Worm (Caenorhabditis elegans): ENCODE data around the gene T28F3.11.

DNA sequence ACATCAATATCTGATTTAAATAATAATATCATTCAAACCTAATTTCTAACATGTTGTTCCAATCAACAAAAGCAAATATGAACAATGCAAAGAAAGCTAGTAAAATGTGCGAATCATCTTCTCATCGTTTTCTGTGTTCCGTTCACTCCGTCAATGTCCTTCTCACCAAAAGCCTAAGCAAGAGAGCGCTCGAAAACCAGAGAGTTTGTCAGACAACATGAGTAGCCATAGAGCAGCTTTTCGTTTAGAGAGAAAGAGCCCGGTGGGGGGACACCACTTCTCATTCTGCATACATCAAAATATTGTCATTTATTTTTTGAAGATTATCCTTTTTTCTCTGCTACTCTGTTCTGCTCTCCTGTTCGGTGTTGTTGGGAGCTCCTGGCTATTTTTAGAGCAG lies 2.2 kb upstream of the T28F3.11 start:
- no peak for TF ChIP-seq ceh-19 (GFP tag; optimal IDR thresholded peaks at IDR 0.05)
- no peak for TF ChIP-seq pax-1 (tag; optimal IDR thresholded peaks at IDR 0.05)
- TF ChIP-seq fkh-10 (GFP tag; optimal IDR thresholded peaks at IDR 0.05): no peak
- TF ChIP-seq hlh-6 (tag; optimal IDR thresholded peaks at IDR 0.05): no peak
- TF ChIP-seq pag-3 (tag; optimal IDR thresholded peaks at IDR 0.05; ENCODE audit: borderline replicate concordance): no peak
- no peak for TF ChIP-seq ama-1 (optimal IDR thresholded peaks at IDR 0.05)
- no peak for TF ChIP-seq ceh-31 (tag; optimal IDR thresholded peaks at IDR 0.05)
- TF ChIP-seq dmd-4 (tag; optimal IDR thresholded peaks at IDR 0.05; ENCODE audit: borderline replicate concordance): no peak
- TF ChIP-seq rnt-1 (tag; optimal IDR thresholded peaks at IDR 0.05): no peak
- no peak for TF ChIP-seq F13H6.1 (tag; optimal IDR thresholded peaks at IDR 0.05)
- TF ChIP-seq tbx-2 (tag; optimal IDR thresholded peaks at IDR 0.05): no peak
- no peak for TF ChIP-seq unc-86 (tag; optimal IDR thresholded peaks at IDR 0.05)
- no peak for TF ChIP-seq ceh-48 (tag; optimal IDR thresholded peaks at IDR 0.05)
